Worm (Caenorhabditis elegans) whole organism, L3 larva: ENCODE measurements around the gene ZK370.6.

Source experiments
- R02D3.7 ChIP-seq: fragments of 150-350 bp; optimal IDR thresholded peaks from 2 replicates; lab custom pipeline; 2014; ENCODE audit warnings: missing biosample characterization, missing genetic modification characterization
- ZK546.5 ChIP-seq: sonication (generic microtip); optimal IDR thresholded peaks from 2 replicates; lab custom pipeline; 2017; ENCODE audit warnings: missing biosample characterization, missing genetic modification characterization
- aly-2 ChIP-seq: fragments of 150-350 bp; optimal IDR thresholded peaks from 2 replicates; lab custom pipeline; 2014; ENCODE audit warnings: missing biosample characterization, missing genetic modification characterization
- ceh-16 ChIP-seq: sonication (generic microtip); optimal IDR thresholded peaks from 2 replicates; lab custom pipeline; 2017; ENCODE audit warnings: missing biosample characterization, missing genetic modification characterization
- ceh-28 ChIP-seq: fragments of 150-350 bp; optimal IDR thresholded peaks from 2 replicates; lab custom pipeline; 2014; ENCODE audit warnings: missing biosample characterization, missing genetic modification reagents, missing genetic modification characterization
- ceh-82 ChIP-seq: fragments of 150-350 bp; optimal IDR thresholded peaks from 2 replicates; lab custom pipeline; 2014; ENCODE audit warnings: missing biosample characterization, missing genetic modification characterization
- ceh-9 ChIP-seq: sonication (generic microtip); optimal IDR thresholded peaks from 2 replicates; lab custom pipeline; 2018; ENCODE audit warnings: missing biosample characterization, missing genetic modification characterization
- egl-27 ChIP-seq: sonication (generic microtip); optimal IDR thresholded peaks from 4 replicates; lab custom pipeline; 2017; ENCODE audit warnings: missing biosample characterization, missing genetic modification reagents, missing genetic modification characterization
- egl-5 ChIP-seq: fragments of 150-350 bp; optimal IDR thresholded peaks from 2 replicates; lab custom pipeline; 2017; ENCODE audit warnings: missing biosample characterization, missing genetic modification reagents, missing genetic modification characterization, inconsistent platforms
- elt-1 ChIP-seq: fragments of 150-350 bp; optimal IDR thresholded peaks from 2 replicates; lab custom pipeline; 2014; ENCODE audit warnings: missing biosample characterization, missing genetic modification characterization
- elt-2 ChIP-seq: sonication (generic microtip); optimal IDR thresholded peaks from 2 replicates; lab custom pipeline; 2016; ENCODE audit warnings: missing genetic modification reagents, mild to moderate bottlenecking, missing genetic modification characterization, missing compliant biosample characterization
- elt-3 ChIP-seq, 3 experiments: fragments of 150-350 bp in 1 of 3; sonication (generic microtip) in 2 of 3; optimal IDR thresholded peaks; 2 replicates in 2 of 3; 4 replicates in 1 of 3; lab custom pipeline; 2014 to 2017; ENCODE audit warnings: missing biosample characterization in 3 of 3, missing genetic modification characterization in 3 of 3
- eor-1 ChIP-seq, 2 experiments: fragments of 150-350 bp; optimal IDR thresholded peaks; 2 replicates each; lab custom pipeline; 2014 to 2018; ENCODE audit warnings: missing biosample characterization in 2 of 2, missing genetic modification characterization in 2 of 2
- fkh-2 ChIP-seq: fragments of 150-350 bp; optimal IDR thresholded peaks from 2 replicates; lab custom pipeline; 2014; ENCODE audit warnings: missing biosample characterization, missing genetic modification reagents, missing genetic modification characterization
- fos-1 ChIP-seq: fragments of 150-350 bp; optimal IDR thresholded peaks from 2 replicates; lab custom pipeline; 2014; ENCODE audit warnings: missing biosample characterization, missing genetic modification characterization
- hmg-11 ChIP-seq: sonication (generic microtip); optimal IDR thresholded peaks from 2 replicates; lab custom pipeline; 2016; ENCODE audit warnings: missing genetic modification characterization, missing compliant biosample characterization
- jun-1 ChIP-seq: fragments of 150-350 bp; optimal IDR thresholded peaks from 2 replicates; lab custom pipeline; 2014; ENCODE audit warnings: missing biosample characterization, missing genetic modification reagents, missing genetic modification characterization
- lin-15B ChIP-seq: fragments of 150-350 bp; optimal IDR thresholded peaks from 2 replicates; lab custom pipeline; 2014; ENCODE audit warnings: missing biosample characterization, missing genetic modification characterization
- lin-39 ChIP-seq: fragments of 150-350 bp; optimal IDR thresholded peaks from 2 replicates; lab custom pipeline; 2018; ENCODE audit warnings: missing biosample characterization, missing genetic modification reagents, missing genetic modification characterization
- lsy-12 ChIP-seq: sonication (generic microtip); optimal IDR thresholded peaks from 2 replicates; lab custom pipeline; 2016; ENCODE audit warnings: mild to moderate bottlenecking, missing genetic modification characterization, missing compliant biosample characterization
- mml-1 ChIP-seq: fragments of 150-350 bp; sonication (generic microtip); optimal IDR thresholded peaks from 3 replicates; lab custom pipeline; 2014; ENCODE audit warnings: missing biosample characterization, missing genetic modification characterization
- nfya-1 ChIP-seq: sonication (generic microtip); optimal IDR thresholded peaks from 2 replicates; lab custom pipeline; 2017; ENCODE audit warnings: missing genetic modification characterization, mild to moderate bottlenecking, missing compliant biosample characterization, antibody characterized with exemption, moderate library complexity; ENCODE audit not compliant: insufficient read depth
- nhr-12 ChIP-seq: fragments of 150-350 bp; optimal IDR thresholded peaks from 2 replicates; lab custom pipeline; 2014; ENCODE audit warnings: missing biosample characterization, missing genetic modification characterization
- nhr-23 ChIP-seq: fragments of 150-350 bp; optimal IDR thresholded peaks from 2 replicates; lab custom pipeline; 2014; ENCODE audit warnings: missing biosample characterization, missing genetic modification reagents, missing genetic modification characterization
- nhr-237 ChIP-seq: fragments of 150-350 bp; optimal IDR thresholded peaks from 2 replicates; lab custom pipeline; 2014; ENCODE audit warnings: missing biosample characterization, missing genetic modification characterization
- nhr-28 ChIP-seq: fragments of 150-350 bp; optimal IDR thresholded peaks from 2 replicates; lab custom pipeline; 2014; ENCODE audit warnings: missing biosample characterization, missing genetic modification characterization
- nhr-43 ChIP-seq: sonication (generic microtip); optimal IDR thresholded peaks from 2 replicates; lab custom pipeline; 2016; ENCODE audit warnings: mild to moderate bottlenecking, missing genetic modification characterization, missing compliant biosample characterization; ENCODE audit not compliant: poor library complexity, severe bottlenecking
- nhr-67 ChIP-seq: fragments of 150-350 bp; optimal IDR thresholded peaks from 2 replicates; lab custom pipeline; 2014; ENCODE audit warnings: missing biosample characterization, missing genetic modification characterization
- pha-4 ChIP-seq: fragments of 150-350 bp; optimal IDR thresholded peaks from 2 replicates; lab custom pipeline; 2014; ENCODE audit warnings: missing biosample characterization, missing genetic modification reagents, missing genetic modification characterization
- pqm-1 ChIP-seq: fragments of 150-350 bp; optimal IDR thresholded peaks from 2 replicates; lab custom pipeline; 2017; ENCODE audit warnings: missing biosample characterization, missing genetic modification characterization, inconsistent platforms
- sea-2 ChIP-seq: fragments of 150-350 bp; sonication (generic microtip); optimal IDR thresholded peaks from 4 replicates; lab custom pipeline; 2014; ENCODE audit warnings: missing biosample characterization, missing genetic modification reagents, missing genetic modification characterization
- tbx-2 ChIP-seq: sonication (generic microtip); optimal IDR thresholded peaks from 2 replicates; lab custom pipeline; 2016; ENCODE audit warnings: mild to moderate bottlenecking, missing genetic modification characterization, missing compliant biosample characterization
- unc-62 ChIP-seq: fragments of 150-350 bp; sonication (generic microtip); optimal IDR thresholded peaks from 4 replicates; lab custom pipeline; 2014; ENCODE audit warnings: missing biosample characterization, missing genetic modification reagents, missing genetic modification characterization
- zag-1 ChIP-seq: fragments of 150-350 bp; optimal IDR thresholded peaks from 2 replicates; lab custom pipeline; 2014; ENCODE audit warnings: missing biosample characterization, missing genetic modification characterization
- ztf-4 ChIP-seq: fragments of 150-350 bp; optimal IDR thresholded peaks from 2 replicates; lab custom pipeline; 2014; ENCODE audit warnings: missing biosample characterization, missing genetic modification characterization

Gene ZK370.6

ce11 chrIII:8743796-8744404 lies at the start of gene ZK370.6:
TSS of gene ZK370.6 (minus strand) at chrIII:8743846.
- TF ChIP-seq nhr-28, result no peak
- no peak for TF ChIP-seq nhr-43 (tag; lab: Kevin White, UChicago)
- TF ChIP-seq R02D3.7 (tag; lab: Kevin White, UChicago), result no peak
- TF ChIP-seq ceh-82 (tag; lab: Kevin White, UChicago), result no peak
- no peak for TF ChIP-seq ztf-4
- TF ChIP-seq ceh-16 (tag; lab: Kevin White, UChicago), result no peak
- TF ChIP-seq mml-1 (tag; lab: Kevin White, UChicago), result no peak
- TF ChIP-seq eor-1 (tag; optimal IDR thresholded peaks at IDR 0.05; lab: Kevin White, UChicago), result no peak
- no peak for TF ChIP-seq ceh-9 (tag; lab: Kevin White, UChicago)
- TF ChIP-seq sea-2 (GFP tag; lab: Kevin White, UChicago), result no peak
- TF ChIP-seq zag-1 (tag; lab: Kevin White, UChicago), result no peak

DNA sequence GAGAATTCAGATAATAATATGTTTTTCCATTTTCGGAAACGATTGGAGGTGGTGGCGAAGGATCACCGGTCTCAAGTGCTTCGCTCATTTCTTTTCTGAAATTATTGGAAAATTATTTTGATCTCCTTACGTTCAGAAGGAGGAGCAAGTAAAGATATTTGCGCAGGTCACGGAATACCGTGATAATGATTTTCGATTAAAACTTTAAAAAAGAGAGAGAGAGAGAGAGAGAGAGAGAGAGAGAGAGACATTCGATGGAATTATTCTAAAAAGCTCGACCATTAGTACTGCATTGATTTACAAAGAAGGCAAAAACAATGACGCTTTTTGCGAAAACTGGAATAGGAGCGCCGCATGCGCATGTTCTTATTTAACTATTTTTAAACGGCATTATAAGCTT lies 48.6 kb upstream of the ZK370.6 start, which contains the start of gene ztf-1:
Gene ztf-1, minus strand, starts transcription at position 101 of the 400 bp plus-strand sequence.
- no peak for TF ChIP-seq pqm-1 (tag; lab: Kevin White, UChicago)
- TF ChIP-seq fkh-2 (tag; lab: Kevin White, UChicago), result no peak
- TF ChIP-seq ceh-9 (tag; lab: Kevin White, UChicago), result no peak
- TF ChIP-seq nhr-23 (tag; lab: Kevin White, UChicago), result no peak
- no peak for TF ChIP-seq lin-39 (tag; lab: Kevin White, UChicago)
- no peak for TF ChIP-seq lsy-12
- TF ChIP-seq jun-1 (tag; lab: Kevin White, UChicago), result no peak
- no peak for TF ChIP-seq unc-62 (GFP tag; lab: Kevin White, UChicago)
- no peak for TF ChIP-seq ceh-16 (tag; lab: Kevin White, UChicago)
- no peak for TF ChIP-seq ztf-4

ce11 chrIII:8791235-8791634 lies 47.6 kb upstream of the ZK370.6 start, which contains the start of the genes zfp-1 and F54F2.14:
TSS of gene zfp-1 (plus strand) at chrIII:8791535.
TSS of gene F54F2.14 (plus strand) at chrIII:8791546.
- no peak for TF ChIP-seq mml-1 (tag; lab: Kevin White, UChicago)
- no peak for TF ChIP-seq nhr-67
- TF ChIP-seq egl-5 (tag; lab: Kevin White, UChicago), result no peak
- no peak for TF ChIP-seq nhr-12 (tag; lab: Kevin White, UChicago)
- TF ChIP-seq elt-2 (tag; lab: Kevin White, UChicago), result no peak
- no peak for TF ChIP-seq ceh-28 (tag; lab: Kevin White, UChicago)
- TF ChIP-seq sea-2 (GFP tag; lab: Kevin White, UChicago), result no peak
- TF ChIP-seq tbx-2, result no peak
- TF ChIP-seq R02D3.7 (tag; lab: Kevin White, UChicago), result no peak
- TF ChIP-seq elt-3 (tag; optimal IDR thresholded peaks at IDR 0.05; lab: Kevin White, UChicago), result no peak
- no peak for TF ChIP-seq ztf-4
- no peak for TF ChIP-seq pha-4 (tag; lab: Kevin White, UChicago)
- no peak for TF ChIP-seq fos-1 (tag; lab: Kevin White, UChicago)
- no peak for TF ChIP-seq ZK546.5
- no peak for TF ChIP-seq egl-27 (tag; lab: Kevin White, UChicago)
- TF ChIP-seq elt-1 (tag; lab: Kevin White, UChicago), result no peak
- TF ChIP-seq, all 47 proteins: peak for 0

DNA sequence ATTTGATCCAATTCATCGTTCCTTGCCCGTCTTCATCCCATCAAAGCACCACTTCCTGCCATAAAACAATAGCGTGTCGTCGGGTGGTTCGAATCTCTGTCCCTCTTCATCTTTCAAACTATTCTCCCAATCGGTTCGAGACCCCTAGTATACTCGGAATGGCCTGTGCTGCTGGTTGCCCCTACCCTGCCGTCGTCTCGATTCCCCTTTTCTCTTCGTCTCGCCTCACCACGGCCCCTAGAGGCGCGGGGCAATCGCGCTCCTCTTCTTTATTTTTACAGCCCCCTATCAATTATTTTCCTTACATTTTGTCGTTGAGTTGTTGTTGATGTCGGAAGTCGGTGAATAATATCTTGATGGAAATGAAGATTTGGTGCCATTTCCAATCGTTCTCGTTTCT lies 45.0 kb upstream of the ZK370.6 start:
- no peak for TF ChIP-seq pha-4 (tag; lab: Kevin White, UChicago)
- TF ChIP-seq ceh-82 (tag; lab: Kevin White, UChicago), result no peak
- no peak for TF ChIP-seq pqm-1 (tag; lab: Kevin White, UChicago)
- no peak for TF ChIP-seq unc-62 (GFP tag; lab: Kevin White, UChicago)
- TF ChIP-seq zag-1 (tag; lab: Kevin White, UChicago), result no peak
- TF ChIP-seq tbx-2, result no peak
- TF ChIP-seq nhr-23 (tag; lab: Kevin White, UChicago), result no peak
- no peak for TF ChIP-seq sea-2 (GFP tag; lab: Kevin White, UChicago)
- no peak for TF ChIP-seq elt-2 (tag; lab: Kevin White, UChicago)
- TF ChIP-seq fos-1 (tag; lab: Kevin White, UChicago), result no peak
- TF ChIP-seq nhr-28, result no peak
- no peak for TF ChIP-seq eor-1 (tag; optimal IDR thresholded peaks at IDR 0.05; lab: Kevin White, UChicago)
- TF ChIP-seq elt-3 (tag; optimal IDR thresholded peaks at IDR 0.05; lab: Kevin White, UChicago), result no peak
- no peak for TF ChIP-seq aly-2 (tag; lab: Kevin White, UChicago)
- no peak for TF ChIP-seq nhr-12 (tag; lab: Kevin White, UChicago)
- TF ChIP-seq nhr-237 (tag; lab: Kevin White, UChicago), result no peak
- peak; percentile 73 for TF ChIP-seq lin-39 (tag; lab: Kevin White, UChicago)
- no peak for TF ChIP-seq ztf-4
- TF ChIP-seq ceh-28 (tag; lab: Kevin White, UChicago), result no peak
- no peak for TF ChIP-seq lsy-12
- peak; percentile 17 for TF ChIP-seq lin-15B (tag; lab: Kevin White, UChicago)
- no peak for TF ChIP-seq mml-1 (tag; lab: Kevin White, UChicago)
- TF ChIP-seq egl-5 (tag; lab: Kevin White, UChicago), result peak; percentile 32
- peak; percentile 25 for TF ChIP-seq nfya-1
- TF ChIP-seq ceh-16 (tag; lab: Kevin White, UChicago), result no peak
- peak; percentile 40 for TF ChIP-seq hmg-11
